Fruit fly (Drosophila melanogaster): ENCODE results near the gene lqfR.

The lqfR gene

dm6 chr3R:22410537-22411360, at the start of gene lqfR, which contains the start of gene CG13850:
lqfR (plus strand) TSS chr3R:22411301.
CG13850 (minus strand) TSS chr3R:22410915.
- TF ChIP-seq CG11902 (GFP tag; optimal IDR thresholded peaks at IDR 0.05) (peak; percentile 72), ss (GFP tag; optimal IDR thresholded peaks at IDR 0.05) (no peak), Lpt (GFP tag; optimal IDR thresholded peaks at IDR 0.05) (peak; percentile 39), fd85E (GFP tag; optimal IDR thresholded peaks at IDR 0.05) (peak; percentile 38), Eip78C (GFP tag) (peak; percentile 91), lz (GFP tag; optimal IDR thresholded peaks at IDR 0.05) (peak; percentile 81), CG8319 (GFP tag; optimal IDR thresholded peaks at IDR 0.05) (peak; percentile 69), Ets21C (GFP tag; optimal IDR thresholded peaks at IDR 0.05) (peak; percentile 71), cyc (GFP tag; optimal IDR thresholded peaks at IDR 0.05) (peak; percentile 82), esn (GFP tag; optimal IDR thresholded peaks at IDR 0.05) (peak; percentile 87), CG11762 (GFP tag; optimal IDR thresholded peaks at IDR 0.05; ENCODE audit: insufficient read depth) (peak; percentile 62), salr (GFP tag; optimal IDR thresholded peaks at IDR 0.05) (no peak), CG3919 (GFP tag; optimal IDR thresholded peaks at IDR 0.05) (peak; percentile 74), CG15336 (GFP tag; IDR thresholded peaks at IDR 0.05) (no peak), acj6 (GFP tag; optimal IDR thresholded peaks at IDR 0.05) (peak; percentile 71), CG9139 (GFP tag; optimal IDR thresholded peaks at IDR 0.05) (peak; percentile 46), CG10669 (GFP tag; optimal IDR thresholded peaks at IDR 0.05) (no peak), Hr4 (GFP tag; optimal IDR thresholded peaks at IDR 0.05) (no peak), dsx (GFP tag; optimal IDR thresholded peaks at IDR 0.05; ENCODE audit: poor library complexity, severe bottlenecking) (no peak), CG6276 (GFP tag; optimal IDR thresholded peaks at IDR 0.05) (no peak), vri (GFP tag; optimal IDR thresholded peaks at IDR 0.05) (peak; percentile 43), eg (GFP tag; IDR thresholded peaks at IDR 0.05) (peak; percentile 47; the same call in 2 of the 3 replicates), Eip93F (GFP tag; optimal IDR thresholded peaks at IDR 0.05) (no peak), CG7368 (GFP tag; optimal IDR thresholded peaks at IDR 0.05) (no peak), CG3032 (tag; optimal IDR thresholded peaks at IDR 0.05) (peak; percentile 73), Ets96B (tag; optimal IDR thresholded peaks at IDR 0.05) (peak; percentile 6), CG1621 (tag; optimal IDR thresholded peaks at IDR 0.05) (no peak), achi (GFP tag; optimal IDR thresholded peaks at IDR 0.05) (peak; percentile 79), Gug (GFP tag; IDR thresholded peaks at IDR 0.05) (0 out of 2 replicates have a peak, but pooled peaks have one; percentile 31), CG10631 (GFP tag; optimal IDR thresholded peaks at IDR 0.05) (peak; percentile 80), Hr38 (GFP tag; optimal IDR thresholded peaks at IDR 0.05) (no peak), dac (GFP tag; optimal IDR thresholded peaks at IDR 0.05) (no peak), Sox14 (GFP tag; optimal IDR thresholded peaks at IDR 0.05) (peak; percentile 79), Sox15 (GFP tag; optimal IDR thresholded peaks at IDR 0.05) (peak; percentile 70), CG8119 (GFP tag; IDR thresholded peaks at IDR 0.05) (no peak), net (GFP tag; optimal IDR thresholded peaks at IDR 0.05) (peak; percentile 55), CG8632 (GFP tag; optimal IDR thresholded peaks at IDR 0.05) (peak; percentile 71), CG6808 (GFP tag; optimal IDR thresholded peaks at IDR 0.05) (no peak), CG6163 (GFP tag; IDR thresholded peaks at IDR 0.05) (peak; percentile 61; the same call in 1 of the 3 replicates), svp (GFP tag) (peak; percentile 88), CG16779 (tag; optimal IDR thresholded peaks at IDR 0.05) (no peak), CG11294 (GFP tag; IDR thresholded peaks at IDR 0.05) (peak; percentile 18; the same call in 1 of the 2 replicates), Eip75B (GFP tag; optimal IDR thresholded peaks at IDR 0.05) (peak; percentile 79), CG6792 (GFP tag; optimal IDR thresholded peaks at IDR 0.05) (peak; percentile 65), fkh (GFP tag; optimal IDR thresholded peaks at IDR 0.05) (peak; percentile 64), Smox (GFP tag; optimal IDR thresholded peaks at IDR 0.05) (peak; percentile 72), Met (GFP tag; optimal IDR thresholded peaks at IDR 0.05) (peak; percentile 77), CG4318 (GFP tag; optimal IDR thresholded peaks at IDR 0.05) (no peak), Sox102F (GFP tag; optimal IDR thresholded peaks at IDR 0.05) (no peak), spab (GFP tag; optimal IDR thresholded peaks at IDR 0.05) (no peak)
